Fruit fly (Drosophila melanogaster) whole organism, pupa: ENCODE results near the gene Vps39.
A peak's percentile ranks its signal among the peaks of the same experiment; 100 is the strongest.

ENCODE experiments used
- CG10348 ChIP-seq: fragments of 200-800 bp; sonication (Bioruptor generic); IDR thresholded peaks from 2 replicates; pipeline ENCODE4 v1.3.6; 2022; ENCODE audit warnings: missing biosample characterization, missing genetic modification characterization
- CG12605 ChIP-seq: fragments of 200-800 bp; sonication (Bioruptor generic); IDR thresholded peaks from 2 replicates; pipeline ENCODE4 v1.3.6; 2022; ENCODE audit warnings: missing biosample characterization, missing genetic modification characterization
- CG13204 ChIP-seq: fragments of 200-800 bp; sonication (Bioruptor generic); optimal IDR thresholded peaks from 2 replicates; lab custom pipeline; 2018; ENCODE audit warnings: missing biosample characterization, mild to moderate bottlenecking, missing genetic modification characterization, moderate library complexity
- CG14655 ChIP-seq: fragments of 200-800 bp; sonication (Bioruptor generic); optimal IDR thresholded peaks from 3 replicates; lab custom pipeline; 2017; ENCODE audit warnings: mild to moderate bottlenecking, missing biosample characterization, missing genetic modification reagents, missing genetic modification characterization
- CG15710 ChIP-seq: fragments of 200-800 bp; sonication (Bioruptor generic); optimal IDR thresholded peaks from 2 replicates; lab custom pipeline; 2018; ENCODE audit warnings: missing biosample characterization, mild to moderate bottlenecking, missing genetic modification characterization, moderate library complexity
- CG17806 ChIP-seq: fragments of 200-800 bp; sonication (Bioruptor generic); optimal IDR thresholded peaks from 2 replicates; lab custom pipeline; 2018; ENCODE audit warnings: missing biosample characterization, mild to moderate bottlenecking, missing genetic modification characterization, moderate library complexity
- CG32121 ChIP-seq: fragments of 200-800 bp; sonication (Bioruptor generic); IDR thresholded peaks from 2 replicates; pipeline ENCODE4 v1.3.6; 2022; ENCODE audit warnings: missing biosample characterization, missing genetic modification characterization
- CG34367 ChIP-seq: fragments of 200-800 bp; sonication (Bioruptor generic); optimal IDR thresholded peaks from 2 replicates; lab custom pipeline; 2018; ENCODE audit warnings: missing biosample characterization, mild to moderate bottlenecking, missing genetic modification characterization
- CG4496 ChIP-seq: fragments of 200-800 bp; sonication (Bioruptor generic); IDR thresholded peaks from 3 replicates; pipeline ENCODE4 v1.3.6; 2022; ENCODE audit warnings: missing biosample characterization, missing genetic modification characterization
- CG8159 ChIP-seq: fragments of 200-800 bp; sonication (Bioruptor generic); optimal IDR thresholded peaks from 3 replicates; lab custom pipeline; 2018; ENCODE audit warnings: missing biosample characterization, mild to moderate bottlenecking, missing genetic modification characterization, moderate library complexity
- CG8301 ChIP-seq: fragments of 200-800 bp; sonication (Bioruptor generic); optimal IDR thresholded peaks from 2 replicates; lab custom pipeline; 2018; ENCODE audit warnings: missing biosample characterization, mild to moderate bottlenecking, missing genetic modification characterization
- CG9948 ChIP-seq: fragments of 200-800 bp; sonication (Bioruptor generic); optimal IDR thresholded peaks from 2 replicates; lab custom pipeline; 2018; ENCODE audit warnings: missing biosample characterization, mild to moderate bottlenecking, missing genetic modification characterization, moderate library complexity
- D1 ChIP-seq: fragments of 200-800 bp; sonication (Bioruptor generic); optimal IDR thresholded peaks from 2 replicates; lab custom pipeline; 2018; ENCODE audit warnings: missing biosample characterization, mild to moderate bottlenecking, missing genetic modification characterization, moderate library complexity
- EcR ChIP-seq: fragments of 200-800 bp; sonication (Bioruptor generic); optimal IDR thresholded peaks from 3 replicates; lab custom pipeline; 2019; ENCODE audit warnings: missing biosample characterization, missing genetic modification characterization, mild to moderate bottlenecking, moderate library complexity, missing genetic modification reagents
- Ets98B ChIP-seq: fragments of 200-800 bp; sonication (Bioruptor generic); IDR thresholded peaks from 2 replicates; pipeline ENCODE4 v1.3.6; 2022; ENCODE audit warnings: missing biosample characterization, missing genetic modification characterization
- Pif1A ChIP-seq: fragments of 200-800 bp; sonication (Bioruptor generic); optimal IDR thresholded peaks from 3 replicates; lab custom pipeline; 2016; ENCODE audit warnings: missing biosample characterization, missing genetic modification characterization
- Pif1B ChIP-seq: fragments of 200-800 bp; sonication (Bioruptor generic); optimal IDR thresholded peaks from 3 replicates; lab custom pipeline; 2016; ENCODE audit warnings: missing biosample characterization, missing genetic modification characterization
- Snoo ChIP-seq: fragments of 200-800 bp; sonication (Bioruptor generic); optimal IDR thresholded peaks from 3 replicates; lab custom pipeline; 2017; ENCODE audit warnings: missing biosample characterization, mild to moderate bottlenecking, missing genetic modification characterization, inconsistent platforms
- fd96Ca ChIP-seq: fragments of 200-800 bp; sonication (Bioruptor generic); IDR thresholded peaks from 3 replicates; pipeline ENCODE4 v1.3.6; 2022; ENCODE audit warnings: missing biosample characterization, missing genetic modification characterization
- gl ChIP-seq: fragments of 200-800 bp; sonication (Bioruptor generic); optimal IDR thresholded peaks from 2 replicates; lab custom pipeline; 2018; ENCODE audit warnings: missing biosample characterization, mild to moderate bottlenecking, missing genetic modification characterization
- rn ChIP-seq: fragments of 200-800 bp; sonication (Bioruptor generic); IDR thresholded peaks from 2 replicates; pipeline ENCODE4 v1.3.6; 2022; ENCODE audit warnings: missing biosample characterization, missing genetic modification characterization

Vps39 gene

DNA sequence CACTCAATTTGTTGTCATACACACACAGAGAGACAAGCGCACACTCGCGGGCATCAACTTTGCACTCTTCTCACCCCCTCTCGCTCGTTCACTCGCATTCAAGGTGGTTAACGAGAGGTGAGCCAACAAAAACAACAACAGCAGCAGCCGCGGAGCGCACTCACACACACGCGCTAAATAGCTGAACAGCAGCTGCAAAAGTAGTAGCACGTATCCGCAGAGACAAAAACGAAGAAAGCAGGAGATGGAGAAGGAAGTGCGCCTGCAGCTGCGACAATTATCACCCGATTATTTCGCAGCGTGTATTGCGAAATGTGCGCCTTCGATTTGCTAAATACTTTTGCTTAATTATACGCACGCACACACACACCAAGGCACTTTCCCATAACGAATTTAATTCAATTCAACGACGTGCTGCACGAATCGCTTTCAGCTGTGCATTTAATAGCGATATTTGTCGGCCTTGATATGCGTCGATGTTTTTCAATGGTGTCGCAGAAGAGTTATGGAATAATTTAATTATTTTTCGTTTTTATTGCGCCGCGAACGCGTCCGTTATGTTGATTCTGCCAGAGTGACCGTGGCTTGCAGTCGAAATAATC, 24.2 kb upstream of the Vps39 start:
- TF ChIP-seq CG9948 (tag; lab: Kevin White, UChicago), result no peak
- 0 out of 2 replicates have a peak, but pooled peaks have one; percentile 18 for TF ChIP-seq CG12605
- TF ChIP-seq CG17806, result no peak
- no peak for TF ChIP-seq rn (GFP tag; lab: Robert Waterston, UW)
- peak; percentile 74 for TF ChIP-seq Pif1B (GFP tag; lab: Kevin White, UChicago)
- peak; percentile 61 for TF ChIP-seq CG13204 (GFP tag; lab: Kevin White, UChicago)
- TF ChIP-seq CG8301 (tag; lab: Kevin White, UChicago), result no peak
- peak; percentile 2 for TF ChIP-seq CG15710 (tag; lab: Kevin White, UChicago)
- peak; percentile 70 for TF ChIP-seq Ets98B (GFP tag; lab: Robert Waterston, UW)
- peak; percentile 64 for TF ChIP-seq EcR (GFP tag; lab: Kevin White, UChicago)
- TF ChIP-seq CG14655 (GFP tag; lab: Kevin White, UChicago), result no peak
- no peak for TF ChIP-seq gl (tag; lab: Kevin White, UChicago)
- TF ChIP-seq CG10348 (GFP tag; lab: Robert Waterston, UW), result no peak
- peak; percentile 9 for TF ChIP-seq Pif1A
- no peak; the same call in 1 of the 3 replicates for TF ChIP-seq fd96Ca
- no peak for TF ChIP-seq Snoo (tag; lab: Kevin White, UChicago)
- TF ChIP-seq CG8159 (tag; lab: Kevin White, UChicago), result peak; percentile 75
- peak; percentile 42; the same call in 1 of the 3 replicates for TF ChIP-seq CG4496 (GFP tag; lab: Robert Waterston, UW)
- peak; percentile 63; the same call in 1 of the 2 replicates for TF ChIP-seq CG32121 (GFP tag; lab: Robert Waterston, UW)
- no peak for TF ChIP-seq D1 (tag; lab: Kevin White, UChicago)
- TF ChIP-seq CG34367 (tag; lab: Kevin White, UChicago), result no peak

dm6 chr3R:18297444-18298297, 23.4 kb upstream of the Vps39 start:
- TF ChIP-seq gl (tag; lab: Kevin White, UChicago) (peak; percentile 7), fd96Ca (peak; percentile 67; the same call in 2 of the 3 replicates), CG9948 (tag; lab: Kevin White, UChicago) (peak; percentile 26), CG32121 (GFP tag; lab: Robert Waterston, UW) (peak; percentile 19; the same call in 1 of the 2 replicates), CG4496 (GFP tag; lab: Robert Waterston, UW) (peak; percentile 66; the same call in 2 of the 3 replicates), CG34367 (tag; lab: Kevin White, UChicago) (peak; percentile 38), CG14655 (GFP tag; lab: Kevin White, UChicago) (peak; percentile 61), Ets98B (GFP tag; lab: Robert Waterston, UW) (peak; percentile 58), CG8301 (tag; lab: Kevin White, UChicago) (peak; percentile 49), CG12605 (no peak), CG15710 (tag; lab: Kevin White, UChicago) (peak; percentile 34), CG17806 (peak; percentile 13), Snoo (tag; lab: Kevin White, UChicago) (no peak), D1 (tag; lab: Kevin White, UChicago) (no peak), CG8159 (tag; lab: Kevin White, UChicago) (peak; percentile 49)

DNA sequence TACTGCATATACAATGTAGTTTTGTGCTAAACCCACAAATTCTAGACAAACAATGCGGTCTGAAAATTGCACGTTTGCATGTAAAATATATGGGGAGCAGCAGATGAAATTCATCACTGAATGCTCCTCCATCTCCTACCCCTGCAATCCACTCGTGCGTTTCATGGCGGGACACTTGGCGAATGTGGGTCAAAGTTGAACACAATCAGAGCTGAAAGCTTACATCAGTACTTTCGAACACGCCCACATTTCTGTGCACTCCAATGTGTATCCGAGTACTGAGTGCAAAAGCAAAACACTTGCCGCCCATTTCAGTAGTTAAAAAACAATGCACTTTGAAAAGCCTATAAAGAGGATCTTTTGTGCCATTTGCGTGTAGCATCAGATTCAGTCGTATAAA, 22.5 kb upstream of the Vps39 start:
- TF ChIP-seq Snoo (tag; lab: Kevin White, UChicago) (no peak), CG13204 (GFP tag; lab: Kevin White, UChicago) (no peak), CG32121 (GFP tag; lab: Robert Waterston, UW) (0 out of 2 replicates have a peak, but pooled peaks have one; percentile 14), gl (tag; lab: Kevin White, UChicago) (no peak), CG12605 (no peak)

dm6 chr3R:18296084-18296483, 21.8 kb upstream of the Vps39 start:
- TF ChIP-seq gl (tag; lab: Kevin White, UChicago) (no peak), CG8301 (tag; lab: Kevin White, UChicago) (no peak), CG14655 (GFP tag; lab: Kevin White, UChicago) (no peak), CG9948 (tag; lab: Kevin White, UChicago) (no peak), Pif1B (GFP tag; lab: Kevin White, UChicago) (no peak), CG10348 (GFP tag; lab: Robert Waterston, UW) (no peak), CG4496 (GFP tag; lab: Robert Waterston, UW) (no peak), Ets98B (GFP tag; lab: Robert Waterston, UW) (no peak)
- TF ChIP-seq, all 21 proteins: peak for 0

dm6 chr3R:18295262-18295944, 21.2 kb upstream of the Vps39 start:
- TF ChIP-seq rn (GFP tag; lab: Robert Waterston, UW) (no peak), Pif1B (GFP tag; lab: Kevin White, UChicago) (peak; percentile 1), CG17806 (peak; percentile 39), CG9948 (tag; lab: Kevin White, UChicago) (peak; percentile 41), CG8301 (tag; lab: Kevin White, UChicago) (peak; percentile 48), CG10348 (GFP tag; lab: Robert Waterston, UW) (no peak), EcR (GFP tag; lab: Kevin White, UChicago) (peak; percentile 46), CG32121 (GFP tag; lab: Robert Waterston, UW) (peak; percentile 55; the same call in 1 of the 2 replicates), fd96Ca (no peak), CG14655 (GFP tag; lab: Kevin White, UChicago) (no peak), Snoo (tag; lab: Kevin White, UChicago) (no peak), Pif1A (peak; percentile 46), CG13204 (GFP tag; lab: Kevin White, UChicago) (no peak), CG34367 (tag; lab: Kevin White, UChicago) (no peak), CG15710 (tag; lab: Kevin White, UChicago) (peak; percentile 52), D1 (tag; lab: Kevin White, UChicago) (no peak), CG4496 (GFP tag; lab: Robert Waterston, UW) (no peak), CG12605 (no peak), CG8159 (tag; lab: Kevin White, UChicago) (peak; percentile 57), Ets98B (GFP tag; lab: Robert Waterston, UW) (no peak)
